Worm (Caenorhabditis elegans): ENCODE data around the gene fbxc-27.
A peak's percentile ranks its signal among the peaks of the same experiment; 100 is the strongest.

fbxc-27 gene

DNA sequence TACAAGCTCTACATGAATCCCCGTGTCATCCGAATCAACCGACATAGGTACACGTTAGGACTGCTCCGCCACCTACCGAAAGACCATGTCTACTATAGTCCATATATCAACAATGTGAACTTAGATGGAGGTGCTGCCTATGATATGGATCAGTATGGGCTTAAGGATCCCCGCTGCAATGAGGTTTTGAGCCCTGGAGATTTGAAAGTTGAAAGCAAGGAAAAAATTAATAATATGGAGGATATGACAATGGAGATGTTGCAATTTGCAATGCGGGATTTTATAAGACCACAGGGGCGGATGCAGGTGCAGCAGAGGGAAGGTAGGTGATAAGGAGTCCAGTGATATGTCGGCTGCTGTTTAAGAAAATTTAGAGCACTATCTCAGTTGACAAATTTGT is 40.3 kb upstream of the fbxc-27 start:
- no peak for TF ChIP-seq unc-30 (tag; optimal IDR thresholded peaks at IDR 0.05)
- TF ChIP-seq efl-1 (optimal IDR thresholded peaks at IDR 0.05): no peak
- peak in 1 of 2 experiments; percentile 3 for TF ChIP-seq efl-1 (GFP tag; optimal IDR thresholded peaks at IDR 0.05 in 1 of 2)

DNA sequence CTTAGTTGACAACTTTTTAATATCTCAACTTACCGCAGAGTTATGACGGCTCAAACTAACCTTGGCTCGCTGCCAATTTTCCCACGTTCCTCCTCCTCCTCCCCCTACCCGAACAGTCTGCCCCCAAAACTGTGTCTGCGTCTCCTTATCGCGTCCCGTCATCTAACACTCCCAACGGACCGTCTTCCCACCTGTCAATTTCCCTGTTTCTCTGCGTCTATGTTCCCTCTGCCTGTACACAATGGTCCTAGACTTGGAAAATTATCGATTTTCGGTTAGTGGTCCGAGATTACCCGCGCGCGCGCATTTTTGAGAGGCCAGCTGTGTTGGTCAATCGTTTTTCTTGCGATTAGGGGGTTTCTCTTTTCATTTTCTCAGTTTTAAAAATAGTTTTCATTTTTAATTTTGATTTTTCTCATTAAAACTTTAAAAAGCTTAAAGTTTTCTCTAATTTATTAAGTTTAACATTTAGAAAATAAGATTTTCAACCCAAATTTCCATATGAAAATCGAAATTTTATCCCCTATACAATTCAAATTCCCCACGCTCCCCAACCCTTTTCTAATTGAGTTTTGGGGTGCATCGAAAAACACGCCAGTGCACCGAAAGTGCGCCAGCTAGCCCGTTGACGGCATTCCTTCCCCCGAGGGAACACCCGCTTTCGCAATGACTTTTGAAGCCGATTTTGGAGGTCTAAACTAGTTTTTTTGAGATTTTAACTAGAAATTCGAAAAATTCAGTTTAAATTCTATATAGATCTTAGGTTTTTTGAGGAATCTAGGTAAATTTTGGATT is 36.4 kb upstream of the fbxc-27 start, which contains the start of gene alg-2:
alg-2 (plus strand) TSS at position 220 of the 795 bp plus-strand sequence.
- no peak for TF ChIP-seq nhr-76 (tag; optimal IDR thresholded peaks at IDR 0.05)
- peak; percentile 37 for TF ChIP-seq swsn-7 (tag; optimal IDR thresholded peaks at IDR 0.05)
- TF ChIP-seq lin-39 (tag; optimal IDR thresholded peaks at IDR 0.05): no peak
- no peak for TF ChIP-seq lir-3 (tag; optimal IDR thresholded peaks at IDR 0.05; ENCODE audit: poor library complexity)
- TF ChIP-seq blmp-1 (tag; optimal IDR thresholded peaks at IDR 0.05): no peak
- TF ChIP-seq fkh-4 (tag; optimal IDR thresholded peaks at IDR 0.05; ENCODE audit: borderline replicate concordance): no peak
- no peak for TF ChIP-seq elt-2 (tag; optimal IDR thresholded peaks at IDR 0.05)
- TF ChIP-seq sup-37 (GFP tag; optimal IDR thresholded peaks at IDR 0.05): no peak
- peak in 1 of 6 experiments; percentile 24 for TF ChIP-seq elt-3 (tag; optimal IDR thresholded peaks at IDR 0.05)
- TF ChIP-seq vab-15 (tag; optimal IDR thresholded peaks at IDR 0.05): no peak
- TF ChIP-seq dpl-1 (GFP tag; optimal IDR thresholded peaks at IDR 0.05): peak; percentile 45 to 69 (median 48)
- TF ChIP-seq zag-1 (tag; optimal IDR thresholded peaks at IDR 0.05): no peak
- TF ChIP-seq ets-5 (GFP tag; IDR thresholded peaks at IDR 0.05): no peak
- no peak for TF ChIP-seq unc-130 (tag; optimal IDR thresholded peaks at IDR 0.05)
- TF ChIP-seq lin-14 (GFP tag; optimal IDR thresholded peaks at IDR 0.05): peak; percentile 86
- TF ChIP-seq unc-62 (GFP tag; optimal IDR thresholded peaks at IDR 0.05): no peak
- TF ChIP-seq F16B12.6 (tag; optimal IDR thresholded peaks at IDR 0.05): peak; percentile 47
- TF ChIP-seq snpc-4 (tag; optimal IDR thresholded peaks at IDR 0.05): peak; percentile 40
- TF ChIP-seq nhr-90 (tag; optimal IDR thresholded peaks at IDR 0.05; ENCODE audit: poor library complexity): no peak
- no peak for TF ChIP-seq mdl-1 (tag; optimal IDR thresholded peaks at IDR 0.05)
- no peak for TF ChIP-seq efl-3 (GFP tag; optimal IDR thresholded peaks at IDR 0.05)
- TF ChIP-seq ceh-8 (GFP tag; optimal IDR thresholded peaks at IDR 0.05): no peak
- no peak for TF ChIP-seq ceh-63 (GFP tag; optimal IDR thresholded peaks at IDR 0.05)
- TF ChIP-seq C16A3.4 (tag; optimal IDR thresholded peaks at IDR 0.05): peak; percentile 51
- TF ChIP-seq mab-9 (GFP tag; IDR thresholded peaks at IDR 0.05): no peak
- peak; percentile 60 for TF ChIP-seq rnt-1 (tag; optimal IDR thresholded peaks at IDR 0.05)
- no peak for TF ChIP-seq alr-1 (tag; optimal IDR thresholded peaks at IDR 0.05; ENCODE audit: borderline replicate concordance)
- TF ChIP-seq unc-86 (tag; optimal IDR thresholded peaks at IDR 0.05): no peak
- TF ChIP-seq egl-13 (tag; optimal IDR thresholded peaks at IDR 0.05): no peak
- TF ChIP-seq pag-3 (tag; optimal IDR thresholded peaks at IDR 0.05; ENCODE audit: borderline replicate concordance, insufficient read depth): no peak
- no peak for TF ChIP-seq ama-1 (optimal IDR thresholded peaks at IDR 0.05)
- TF ChIP-seq ceh-82 (tag; optimal IDR thresholded peaks at IDR 0.05): peak in 2 of 3 experiments; percentile 6 to 71
- TF ChIP-seq lin-15B (tag; optimal IDR thresholded peaks at IDR 0.05): peak; percentile 28
- TF ChIP-seq egl-27 (tag; optimal IDR thresholded peaks at IDR 0.05): no peak
- no peak for TF ChIP-seq jun-1 (tag; optimal IDR thresholded peaks at IDR 0.05)
- TF ChIP-seq fkh-10 (GFP tag; optimal IDR thresholded peaks at IDR 0.05): no peak
- TF ChIP-seq fos-1 (tag; optimal IDR thresholded peaks at IDR 0.05): no peak
- no peak for TF ChIP-seq ces-1 (GFP tag; optimal IDR thresholded peaks at IDR 0.05)
- 0 out of 2 replicates have a peak, but pooled peaks have one; percentile 13 for TF ChIP-seq grh-1 (GFP tag; IDR thresholded peaks at IDR 0.05)
- peak; percentile 62 to 68 for TF ChIP-seq lin-35 (GFP tag; optimal IDR thresholded peaks at IDR 0.05)
- TF ChIP-seq sptf-1 (tag; optimal IDR thresholded peaks at IDR 0.05): no peak
- TF ChIP-seq C34B4.2 (tag; optimal IDR thresholded peaks at IDR 0.05): no peak
- no peak for TF ChIP-seq nhr-28 (tag; optimal IDR thresholded peaks at IDR 0.05)
- TF ChIP-seq hlh-4 (tag; optimal IDR thresholded peaks at IDR 0.05): no peak
- TF ChIP-seq dsc-1 (tag; optimal IDR thresholded peaks at IDR 0.05): peak; percentile 15
- TF ChIP-seq nhr-71 (tag; optimal IDR thresholded peaks at IDR 0.05): peak; percentile 53

Measured in whole organism, L1 larva.